Worm (Caenorhabditis elegans) whole organism, young adult: ENCODE results near the gene pph-4.2.
A peak's percentile ranks its signal among the peaks of the same experiment; 100 is the strongest.

ENCODE experiments used
- B0019.2 ChIP-seq: fragments of 200-800 bp; sonication (Bioruptor generic); conservative IDR thresholded peaks from 2 replicates; pipeline ENCODE4 v1.3.6; 2022; ENCODE audit warnings: missing genetic modification reagents, missing genetic modification characterization, missing compliant biosample characterization
- F33H1.4 ChIP-seq: fragments of 200-800 bp; sonication (Bioruptor generic); IDR thresholded peaks from 2 replicates; pipeline ENCODE4 v1.3.6; 2022; ENCODE audit warnings: missing genetic modification reagents, missing genetic modification characterization, missing compliant biosample characterization
- K11D2.4 ChIP-seq: fragments of 200-800 bp; sonication (Bioruptor generic); IDR thresholded peaks from 2 replicates; pipeline ENCODE4 v1.3.6; 2022; ENCODE audit warnings: missing genetic modification reagents, missing genetic modification characterization, missing compliant biosample characterization
- T26A5.8 ChIP-seq: sonication (generic microtip); optimal IDR thresholded peaks from 2 replicates; lab custom pipeline; 2016; ENCODE audit warnings: missing genetic modification characterization, missing compliant biosample characterization
- Y53G8AR.9 ChIP-seq: fragments of 200-800 bp; sonication (Bioruptor generic); conservative IDR thresholded peaks from 2 replicates; pipeline ENCODE4 v1.3.6; 2022; ENCODE audit warnings: missing genetic modification reagents, missing genetic modification characterization, missing compliant biosample characterization
- akir-1 ChIP-seq: fragments of 200-800 bp; sonication (Bioruptor generic); optimal IDR thresholded peaks from 2 replicates; lab custom pipeline; 2018; ENCODE audit warnings: mild to moderate bottlenecking, missing genetic modification characterization, moderate library complexity, missing compliant biosample characterization
- ama-1 ChIP-seq, 3 experiments: fragments of 150-350 bp in 1 of 3; sonication (generic microtip) in 2 of 3; optimal IDR thresholded peaks; 2 replicates each; lab custom pipeline; 2014 to 2018; ENCODE audit warnings: missing biosample characterization in 2 of 3, missing genetic modification characterization in 2 of 3, missing genetic modification reagents in 2 of 3
- aptf-3 ChIP-seq: fragments of 200-800 bp; sonication (Bioruptor generic); IDR thresholded peaks from 2 replicates; pipeline ENCODE4 v1.3.6; 2022; ENCODE audit warnings: missing genetic modification characterization, missing compliant biosample characterization
- atf-7 ChIP-seq: sonication (generic microtip); optimal IDR thresholded peaks from 2 replicates; lab custom pipeline; 2017; ENCODE audit warnings: mild to moderate bottlenecking, missing genetic modification characterization, missing compliant biosample characterization
- attf-3 ChIP-seq: fragments of 200-800 bp; sonication (Bioruptor generic); conservative IDR thresholded peaks from 2 replicates; pipeline ENCODE4 v1.3.6; 2022; ENCODE audit warnings: missing genetic modification reagents, missing genetic modification characterization, missing compliant biosample characterization
- attf-5 ChIP-seq: fragments of 200-800 bp; sonication (Bioruptor generic); optimal IDR thresholded peaks from 2 replicates; lab custom pipeline; 2018; ENCODE audit warnings: mild to moderate bottlenecking, missing genetic modification characterization, missing compliant biosample characterization
- attf-6 ChIP-seq: fragments of 200-800 bp; sonication (Bioruptor generic); IDR thresholded peaks from 2 replicates; pipeline ENCODE4 v1.3.6; 2022; ENCODE audit warnings: missing genetic modification reagents, missing genetic modification characterization, missing compliant biosample characterization
- die-1 ChIP-seq: sonication (generic microtip); optimal IDR thresholded peaks from 2 replicates; lab custom pipeline; 2016; ENCODE audit warnings: missing genotype, mild to moderate bottlenecking, missing genetic modification characterization, missing compliant biosample characterization
- dpff-1 ChIP-seq: sonication (generic microtip); optimal IDR thresholded peaks from 2 replicates; lab custom pipeline; 2017; ENCODE audit warnings: mild to moderate bottlenecking, missing genetic modification characterization, missing compliant biosample characterization
- egrh-3 ChIP-seq: fragments of 200-800 bp; sonication (Bioruptor generic); IDR thresholded peaks from 2 replicates; pipeline ENCODE4 v1.3.6; 2022; ENCODE audit warnings: missing genetic modification reagents, missing genetic modification characterization, missing compliant biosample characterization
- ekl-4 ChIP-seq: fragments of 200-800 bp; sonication (Bioruptor generic); IDR thresholded peaks from 2 replicates; pipeline ENCODE4 v1.3.6; 2022; ENCODE audit warnings: missing genetic modification reagents, missing genetic modification characterization, missing compliant biosample characterization
- gei-17 ChIP-seq: fragments of 200-800 bp; sonication (Bioruptor generic); optimal IDR thresholded peaks from 2 replicates; lab custom pipeline; 2018; ENCODE audit warnings: mild to moderate bottlenecking, missing genetic modification characterization, missing compliant biosample characterization
- hmg-1.2 ChIP-seq: fragments of 200-800 bp; sonication (Bioruptor generic); IDR thresholded peaks from 2 replicates; pipeline ENCODE4 v1.3.6; 2022; ENCODE audit warnings: missing genetic modification reagents, missing genetic modification characterization, missing compliant biosample characterization
- hrde-1 ChIP-seq: sonication (generic microtip); optimal IDR thresholded peaks from 2 replicates; lab custom pipeline; 2016; ENCODE audit warnings: missing genetic modification characterization, mild to moderate bottlenecking, missing compliant biosample characterization, moderate library complexity, missing genotype, missing genetic modification reagents, borderline replicate concordance
- lag-1 ChIP-seq: fragments of 200-800 bp; sonication (Bioruptor generic); IDR thresholded peaks from 2 replicates; pipeline ENCODE4 v1.3.6; 2022; ENCODE audit warnings: missing genetic modification reagents, missing genetic modification characterization, missing compliant biosample characterization
- lin-35 ChIP-seq, 3 experiments: fragments of 150-350 bp in 2 of 3; sonication (generic microtip) in 1 of 3; optimal IDR thresholded peaks; 2 replicates each; lab custom pipeline; 2014 to 2018; ENCODE audit warnings: missing biosample characterization in 3 of 3, missing genetic modification characterization in 3 of 3, missing genetic modification reagents in 3 of 3
- lin-40 ChIP-seq: sonication (generic microtip); optimal IDR thresholded peaks from 2 replicates; lab custom pipeline; 2016; ENCODE audit warnings: missing genetic modification characterization, mild to moderate bottlenecking, missing compliant biosample characterization, missing genotype, missing genetic modification reagents
- lsl-1 ChIP-seq: fragments of 200-800 bp; sonication (Bioruptor generic); optimal IDR thresholded peaks from 2 replicates; lab custom pipeline; 2018; ENCODE audit warnings: mild to moderate bottlenecking, missing genetic modification characterization, moderate library complexity, missing compliant biosample characterization
- madf-3 ChIP-seq: fragments of 200-800 bp; sonication (Bioruptor generic); IDR thresholded peaks from 2 replicates; pipeline ENCODE4 v1.3.6; 2022; ENCODE audit warnings: missing genetic modification reagents, missing genetic modification characterization, missing compliant biosample characterization
- madf-6 ChIP-seq: fragments of 200-800 bp; sonication (Bioruptor generic); IDR thresholded peaks from 2 replicates; pipeline ENCODE4 v1.3.6; 2022; ENCODE audit warnings: missing genetic modification reagents, missing genetic modification characterization, missing compliant biosample characterization
- nfya-1 ChIP-seq: sonication (generic microtip); optimal IDR thresholded peaks from 2 replicates; lab custom pipeline; 2017; ENCODE audit warnings: antibody characterized with exemption, missing compliant biosample characterization, missing genetic modification characterization, borderline replicate concordance; ENCODE audit not compliant: insufficient read depth
- nfyb-1 ChIP-seq: fragments of 200-800 bp; sonication (Bioruptor generic); IDR thresholded peaks from 2 replicates; pipeline ENCODE4 v1.3.6; 2022; ENCODE audit warnings: missing genetic modification reagents, missing genetic modification characterization, missing compliant biosample characterization
- snpc-1.3 ChIP-seq: sonication (generic microtip); optimal IDR thresholded peaks from 2 replicates; lab custom pipeline; 2017; ENCODE audit warnings: missing genetic modification characterization, mild to moderate bottlenecking, missing compliant biosample characterization, antibody characterized with exemption, moderate library complexity, missing genotype, missing genetic modification reagents; ENCODE audit not compliant: insufficient read depth
- snpc-3.4 ChIP-seq: sonication (generic microtip); optimal IDR thresholded peaks from 2 replicates; lab custom pipeline; 2017; ENCODE audit warnings: missing genetic modification characterization, mild to moderate bottlenecking, missing compliant biosample characterization, antibody characterized with exemption, moderate library complexity, missing genotype, missing genetic modification reagents
- sptf-2 ChIP-seq: fragments of 200-800 bp; sonication (Bioruptor generic); optimal IDR thresholded peaks from 2 replicates; lab custom pipeline; 2018; ENCODE audit warnings: mild to moderate bottlenecking, missing genetic modification characterization, missing compliant biosample characterization
- tbp1 ChIP-seq: fragments of 200-800 bp; sonication (Bioruptor generic); optimal IDR thresholded peaks from 2 replicates; lab custom pipeline; 2018; ENCODE audit warnings: mild to moderate bottlenecking, missing genetic modification characterization, missing compliant biosample characterization
- zfh-2 ChIP-seq: fragments of 200-800 bp; sonication (Bioruptor generic); conservative IDR thresholded peaks from 2 replicates; pipeline ENCODE4 v1.3.6; 2022; ENCODE audit warnings: missing genetic modification reagents, missing genetic modification characterization, missing compliant biosample characterization
- ztf-26 ChIP-seq: sonication (generic microtip); optimal IDR thresholded peaks from 2 replicates; lab custom pipeline; 2017; ENCODE audit warnings: missing genetic modification characterization, missing compliant biosample characterization

The pph-4.2 gene

DNA sequence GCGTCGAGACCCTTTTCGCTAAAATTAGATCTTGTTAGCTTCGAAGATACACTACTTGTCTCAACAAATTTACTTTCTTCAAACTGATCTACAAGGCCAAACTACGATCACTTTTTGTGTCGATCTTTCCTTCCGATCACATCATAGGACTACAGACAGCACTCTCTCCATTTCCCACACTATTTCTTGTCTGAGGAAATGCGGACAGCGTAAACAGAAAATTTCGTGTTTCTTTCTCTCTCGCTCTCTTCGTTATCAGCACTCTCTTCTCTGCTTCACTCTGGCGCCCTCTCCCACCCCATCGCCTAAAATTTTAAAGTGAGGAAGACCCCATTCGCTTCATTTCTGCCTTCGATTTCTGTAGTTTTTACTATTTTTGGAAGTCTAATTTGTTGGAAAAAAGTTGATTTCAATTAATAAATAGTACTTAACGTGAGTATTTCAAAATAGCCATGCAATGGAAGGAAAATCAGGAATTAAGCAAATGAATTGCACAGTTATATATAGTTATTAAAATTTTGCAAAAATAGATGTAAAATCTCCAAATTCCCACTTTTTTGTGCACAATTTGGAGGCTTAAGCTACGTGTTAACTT is 41.6 kb downstream of the pph-4.2 start (continued):
- TF ChIP-seq lag-1 (no peak), attf-5 (GFP tag; lab: Kevin White, UChicago) (peak; percentile 24), ztf-26 (tag; lab: Kevin White, UChicago) (peak; percentile 21), lin-40 (tag; lab: Kevin White, UChicago) (peak; percentile 59), zfh-2 (0 out of 2 replicates have a peak, but pooled peaks have one; percentile 33), B0019.2 (no peak), F33H1.4 (GFP tag; lab: Robert Waterston, UW) (no peak), attf-3 (GFP tag; lab: Robert Waterston, UW) (no peak), lin-35 (GFP tag; optimal IDR thresholded peaks at IDR 0.05; lab: Kevin White, UChicago) (peak in 1 of 3 experiments; percentile 19), gei-17 (GFP tag; lab: Kevin White, UChicago) (no peak), hmg-1.2 (GFP tag; lab: Robert Waterston, UW) (peak; percentile 94)

ce11 chrIII:12334268-12334667 is 42.8 kb downstream of the pph-4.2 start:
- TF ChIP-seq nfya-1 = no peak
- no peak for TF ChIP-seq dpff-1
- TF ChIP-seq T26A5.8 (tag; lab: Kevin White, UChicago) = no peak
- 0 out of 2 replicates have a peak, but pooled peaks have one; percentile 53 for TF ChIP-seq nfyb-1 (GFP tag; lab: Robert Waterston, UW)

DNA sequence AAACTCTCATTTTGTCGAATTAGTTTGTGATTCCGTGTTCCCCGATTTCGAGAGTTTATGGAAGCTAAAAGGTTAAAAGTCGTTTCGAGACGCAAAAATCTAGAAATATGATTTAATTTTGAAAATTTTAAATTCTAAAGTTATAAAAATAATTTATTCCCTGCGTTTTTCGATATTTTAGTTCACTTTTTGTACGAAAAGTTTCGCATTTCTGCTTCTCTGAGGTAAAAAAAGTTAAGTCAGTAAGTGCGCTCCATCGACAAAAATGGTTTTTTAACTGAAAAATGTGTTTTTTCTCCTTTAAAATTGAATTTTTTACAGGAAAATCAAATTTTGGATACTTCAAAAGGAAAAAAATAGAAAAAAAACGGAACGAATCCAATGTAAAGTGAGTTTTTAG is 43.6 kb downstream of the pph-4.2 start, which contains the start of gene zip-1:
Gene zip-1 (plus strand): TSS at position 301 of the 400 bp plus-strand sequence.
- no peak for TF ChIP-seq sptf-2
- TF ChIP-seq akir-1 (GFP tag; lab: Kevin White, UChicago) = no peak
- TF ChIP-seq atf-7 (tag; lab: Kevin White, UChicago) = no peak
- no peak for TF ChIP-seq aptf-3
- TF ChIP-seq die-1 (tag; lab: Kevin White, UChicago) = no peak
- no peak for TF ChIP-seq lin-35 (GFP tag; optimal IDR thresholded peaks at IDR 0.05; lab: Kevin White, UChicago)
- no peak for TF ChIP-seq madf-6 (GFP tag; lab: Robert Waterston, UW)
- no peak for TF ChIP-seq ekl-4
- no peak for TF ChIP-seq ama-1 (optimal IDR thresholded peaks at IDR 0.05; lab: Kevin White, UChicago)
- no peak for TF ChIP-seq ama-1 (GFP tag; optimal IDR thresholded peaks at IDR 0.05; lab: Kevin White, UChicago)
- no peak for TF ChIP-seq attf-5 (GFP tag; lab: Kevin White, UChicago)
- TF ChIP-seq K11D2.4 (GFP tag; lab: Robert Waterston, UW) = no peak
- TF ChIP-seq lsl-1 = no peak
- no peak for TF ChIP-seq snpc-3.4 (tag; lab: Kevin White, UChicago)
- TF ChIP-seq egrh-3 = no peak
- TF ChIP-seq tbp1 (GFP tag; lab: Kevin White, UChicago) = no peak
- no peak for TF ChIP-seq hrde-1 (tag; lab: Kevin White, UChicago)
- no peak for TF ChIP-seq madf-3 (GFP tag; lab: Robert Waterston, UW)
- TF ChIP-seq attf-6 = no peak
- TF ChIP-seq Y53G8AR.9 = no peak
- no peak for TF ChIP-seq snpc-1.3 (tag; lab: Kevin White, UChicago)
- TF ChIP-seq, all 124 proteins: peak for 0

ce11 chrIII:12331300-12331699 is 45.7 kb downstream of the pph-4.2 start:
- TF ChIP-seq atf-7 (tag; lab: Kevin White, UChicago) = no peak
- peak; percentile 87 for TF ChIP-seq nfyb-1 (GFP tag; lab: Robert Waterston, UW)
